Worm (Caenorhabditis elegans) whole organism, L2 larva: ENCODE measurements around the gene mfsd-12.

Source experiments
- C34F6.9 ChIP-seq: fragments of 150-350 bp; optimal IDR thresholded peaks from 2 replicates; lab custom pipeline; 2014; ENCODE audit warnings: missing biosample characterization, missing genetic modification characterization
- F13H6.1 ChIP-seq: sonication (generic microtip); optimal IDR thresholded peaks from 2 replicates; lab custom pipeline; 2016; ENCODE audit warnings: missing genetic modification characterization, missing compliant biosample characterization
- Y55F3AM.14 ChIP-seq: fragments of 200-800 bp; sonication (Bioruptor generic); optimal IDR thresholded peaks from 2 replicates; lab custom pipeline; 2018; ENCODE audit warnings: mild to moderate bottlenecking, missing genetic modification characterization, missing compliant biosample characterization
- ZK546.5 ChIP-seq: sonication (generic microtip); optimal IDR thresholded peaks from 2 replicates; lab custom pipeline; 2017; ENCODE audit warnings: missing biosample characterization, missing genetic modification characterization
- alr-1 ChIP-seq: fragments of 150-350 bp; optimal IDR thresholded peaks from 2 replicates; lab custom pipeline; 2014; ENCODE audit warnings: missing biosample characterization, missing genetic modification characterization
- ama-1 ChIP-seq: fragments of 150-350 bp; optimal IDR thresholded peaks from 2 replicates; lab custom pipeline; 2018; ENCODE audit warnings: inconsistent platforms
- blmp-1 ChIP-seq: sonication (generic microtip); optimal IDR thresholded peaks from 2 replicates; lab custom pipeline; 2017; ENCODE audit warnings: missing genetic modification characterization, mild to moderate bottlenecking, missing compliant biosample characterization, antibody characterized with exemption, moderate library complexity; ENCODE audit not compliant: insufficient read depth
- ceh-16 ChIP-seq: fragments of 150-350 bp; optimal IDR thresholded peaks from 2 replicates; lab custom pipeline; 2014; ENCODE audit warnings: missing biosample characterization, missing genetic modification characterization
- ceh-82 ChIP-seq: fragments of 150-350 bp; optimal IDR thresholded peaks from 2 replicates; lab custom pipeline; 2014; ENCODE audit warnings: missing biosample characterization, missing genetic modification characterization
- crh-2 ChIP-seq: sonication (generic microtip); optimal IDR thresholded peaks from 2 replicates; lab custom pipeline; 2017; ENCODE audit warnings: missing biosample characterization, missing genetic modification characterization
- dmd-4 ChIP-seq: sonication (generic microtip); optimal IDR thresholded peaks from 2 replicates; lab custom pipeline; 2017; ENCODE audit warnings: missing biosample characterization, missing genetic modification characterization
- egl-27 ChIP-seq: sonication (generic microtip); optimal IDR thresholded peaks from 3 replicates; lab custom pipeline; 2017; ENCODE audit warnings: missing biosample characterization, missing genetic modification reagents, missing genetic modification characterization
- elt-1 ChIP-seq: fragments of 150-350 bp; optimal IDR thresholded peaks from 2 replicates; lab custom pipeline; 2014; ENCODE audit warnings: missing biosample characterization, missing genetic modification characterization
- elt-3 ChIP-seq: sonication (generic microtip); optimal IDR thresholded peaks from 2 replicates; lab custom pipeline; 2017; ENCODE audit warnings: missing biosample characterization, missing genetic modification characterization
- fos-1 ChIP-seq: fragments of 150-350 bp; optimal IDR thresholded peaks from 2 replicates; lab custom pipeline; 2014; ENCODE audit warnings: missing biosample characterization, missing genetic modification characterization
- lin-11 ChIP-seq: fragments of 150-350 bp; sonication (generic microtip); optimal IDR thresholded peaks from 2 replicates; lab custom pipeline; 2014; ENCODE audit warnings: missing biosample characterization, missing genetic modification characterization, inconsistent platforms, mixed read lengths
- lin-13 ChIP-seq: fragments of 150-350 bp; optimal IDR thresholded peaks from 2 replicates; lab custom pipeline; 2014; ENCODE audit warnings: missing biosample characterization, missing genetic modification reagents, missing genetic modification characterization
- lin-39 ChIP-seq: fragments of 150-350 bp; optimal IDR thresholded peaks from 2 replicates; lab custom pipeline; 2014; ENCODE audit warnings: missing biosample characterization, missing genetic modification reagents, missing genetic modification characterization
- lsy-2 ChIP-seq, 2 experiments: fragments of 150-350 bp in 1 of 2; sonication (generic microtip) in 1 of 2; optimal IDR thresholded peaks; 2 replicates each; lab custom pipeline; 2014 to 2017; ENCODE audit warnings: missing biosample characterization in 2 of 2, missing genetic modification characterization in 2 of 2
- mdl-1 ChIP-seq, 2 experiments: fragments of 150-350 bp in 1 of 2; sonication (generic microtip) in 1 of 2; optimal IDR thresholded peaks; 2 replicates each; lab custom pipeline; 2017; ENCODE audit warnings: missing biosample characterization in 2 of 2, missing genetic modification characterization in 2 of 2
- nhr-10 ChIP-seq: sonication (generic microtip); optimal IDR thresholded peaks from 2 replicates; lab custom pipeline; 2017; ENCODE audit warnings: missing biosample characterization, missing genetic modification characterization
- nhr-11 ChIP-seq: fragments of 150-350 bp; optimal IDR thresholded peaks from 2 replicates; lab custom pipeline; 2014; ENCODE audit warnings: missing biosample characterization, missing genetic modification characterization
- nhr-12 ChIP-seq: fragments of 150-350 bp; optimal IDR thresholded peaks from 2 replicates; lab custom pipeline; 2014; ENCODE audit warnings: missing biosample characterization, missing genetic modification characterization
- nhr-129 ChIP-seq: fragments of 150-350 bp; optimal IDR thresholded peaks from 2 replicates; lab custom pipeline; 2014; ENCODE audit warnings: missing biosample characterization, missing genetic modification characterization
- nhr-23 ChIP-seq: fragments of 150-350 bp; optimal IDR thresholded peaks from 2 replicates; lab custom pipeline; 2014; ENCODE audit warnings: missing biosample characterization, missing genetic modification reagents, missing genetic modification characterization
- nhr-237 ChIP-seq: fragments of 150-350 bp; optimal IDR thresholded peaks from 2 replicates; lab custom pipeline; 2014; ENCODE audit warnings: missing biosample characterization, missing genetic modification characterization
- nhr-6 ChIP-seq: fragments of 150-350 bp; optimal IDR thresholded peaks from 2 replicates; lab custom pipeline; 2014; ENCODE audit warnings: missing biosample characterization, missing genetic modification characterization
- nhr-77 ChIP-seq: fragments of 150-350 bp; optimal IDR thresholded peaks from 2 replicates; lab custom pipeline; 2014; ENCODE audit warnings: missing biosample characterization, missing genetic modification characterization
- sem-4 ChIP-seq: fragments of 150-350 bp; optimal IDR thresholded peaks from 2 replicates; lab custom pipeline; 2014; ENCODE audit warnings: missing biosample characterization, missing genetic modification reagents, missing genetic modification characterization
- sma-9 ChIP-seq, 2 experiments: fragments of 150-350 bp in 1 of 2; sonication (generic microtip) in 1 of 2; optimal IDR thresholded peaks; 2 replicates each; lab custom pipeline; 2014 to 2016; ENCODE audit warnings: missing genetic modification characterization in 2 of 2, mild to moderate bottlenecking in 1 of 2, missing biosample characterization in 1 of 2, missing compliant biosample characterization in 1 of 2, missing genetic modification reagents in 1 of 2, moderate library complexity in 1 of 2
- snpc-4 ChIP-seq: fragments of 150-350 bp; optimal IDR thresholded peaks from 2 replicates; lab custom pipeline; 2014; ENCODE audit warnings: missing biosample characterization, missing genetic modification characterization
- unc-55 ChIP-seq: fragments of 150-350 bp; sonication (generic microtip); optimal IDR thresholded peaks from 3 replicates; lab custom pipeline; 2014; ENCODE audit warnings: missing biosample characterization, missing genetic modification reagents, missing genetic modification characterization
- unc-62 ChIP-seq: fragments of 150-350 bp; optimal IDR thresholded peaks from 2 replicates; lab custom pipeline; 2014; ENCODE audit warnings: missing biosample characterization, missing genetic modification reagents, missing genetic modification characterization
- ztf-1 ChIP-seq: fragments of 200-800 bp; sonication (Bioruptor generic); conservative IDR thresholded peaks from 2 replicates; pipeline ENCODE4 v1.3.6; 2022; ENCODE audit warnings: missing genetic modification characterization, missing compliant biosample characterization
- ztf-4 ChIP-seq: fragments of 150-350 bp; optimal IDR thresholded peaks from 2 replicates; lab custom pipeline; 2014; ENCODE audit warnings: missing biosample characterization, missing genetic modification characterization

The mfsd-12 gene

ce11 chrX:4628817-4629575, 38.9 kb upstream of the mfsd-12 start:
- peak; percentile 23 for TF ChIP-seq C34F6.9 (tag; lab: Kevin White, UChicago)
- TF ChIP-seq crh-2 (tag; lab: Kevin White, UChicago): peak; percentile 2
- no peak for TF ChIP-seq sem-4 (tag; lab: Kevin White, UChicago)

- TF ChIP-seq elt-1 (tag; lab: Kevin White, UChicago): no peak
- peak; percentile 68 for TF ChIP-seq fos-1 (tag; lab: Kevin White, UChicago)
Observed at ce11 chrX:4632088-4632487, 35.8 kb upstream of the mfsd-12 start, which contains the start of gene slcr-46.1. TSS of gene slcr-46.1 (plus strand) at chrX:4632361.

- no peak for TF ChIP-seq nhr-237 (tag; lab: Kevin White, UChicago)
- TF ChIP-seq ZK546.5 (tag; lab: Kevin White, UChicago): no peak
- TF ChIP-seq nhr-77 (tag; lab: Kevin White, UChicago): no peak
- TF ChIP-seq ztf-4: no peak
- peak; percentile 28 to 54 for TF ChIP-seq lsy-2 (tag; optimal IDR thresholded peaks at IDR 0.05; lab: Kevin White, UChicago)
- TF ChIP-seq egl-27 (tag; lab: Kevin White, UChicago): no peak
- TF ChIP-seq Y55F3AM.14: no peak
- TF ChIP-seq nhr-6 (tag; lab: Kevin White, UChicago): no peak
- no peak for TF ChIP-seq sem-4 (tag; lab: Kevin White, UChicago)
- TF ChIP-seq ama-1: no peak
- TF ChIP-seq nhr-12 (tag; lab: Kevin White, UChicago): no peak
- TF ChIP-seq sma-9 (GFP tag; optimal IDR thresholded peaks at IDR 0.05; lab: Kevin White, UChicago): peak; percentile 66
- TF ChIP-seq sma-9 (tag; optimal IDR thresholded peaks at IDR 0.05; lab: Kevin White, UChicago): no peak
- no peak for TF ChIP-seq nhr-10
- TF ChIP-seq lin-39 (tag; lab: Kevin White, UChicago): no peak
- TF ChIP-seq blmp-1 (tag; lab: Kevin White, UChicago): no peak
- no peak for TF ChIP-seq snpc-4 (tag; lab: Kevin White, UChicago)
- peak; percentile 68 for TF ChIP-seq C34F6.9 (tag; lab: Kevin White, UChicago)
- peak; percentile 16 for TF ChIP-seq lin-13 (GFP tag; lab: Kevin White, UChicago)
- no peak for TF ChIP-seq nhr-11 (tag; lab: Kevin White, UChicago)
- no peak for TF ChIP-seq ceh-82 (tag; lab: Kevin White, UChicago)
- TF ChIP-seq ztf-1 (GFP tag; lab: Robert Waterston, UW): no peak
- no peak for TF ChIP-seq elt-3 (tag; lab: Kevin White, UChicago)
- TF ChIP-seq nhr-129 (tag; lab: Kevin White, UChicago): peak; percentile 57
- TF ChIP-seq fos-1 (tag; lab: Kevin White, UChicago): no peak
- peak; percentile 43 for TF ChIP-seq lin-11 (tag; lab: Kevin White, UChicago)
- TF ChIP-seq unc-55 (GFP tag; lab: Kevin White, UChicago): peak; percentile 43
- no peak for TF ChIP-seq unc-62 (GFP tag; lab: Kevin White, UChicago)
- TF ChIP-seq ceh-16: no peak
- TF ChIP-seq dmd-4 (tag; lab: Kevin White, UChicago): no peak
- TF ChIP-seq F13H6.1 (tag; lab: Kevin White, UChicago): peak; percentile 64
- peak in 1 of 2 experiments; percentile 55 for TF ChIP-seq mdl-1 (tag; optimal IDR thresholded peaks at IDR 0.05; lab: Kevin White, UChicago)
- TF ChIP-seq crh-2 (tag; lab: Kevin White, UChicago): no peak
- no peak for TF ChIP-seq alr-1 (tag; lab: Kevin White, UChicago)
Observed at ce11 chrX:4635643-4636042, 32.2 kb upstream of the mfsd-12 start.

ce11 chrX:4636143-4636542, 31.7 kb upstream of the mfsd-12 start:
- TF ChIP-seq sma-9 (GFP tag; optimal IDR thresholded peaks at IDR 0.05; lab: Kevin White, UChicago): peak; percentile 29
- TF ChIP-seq sma-9 (tag; optimal IDR thresholded peaks at IDR 0.05; lab: Kevin White, UChicago): no peak
- TF ChIP-seq fos-1 (tag; lab: Kevin White, UChicago): peak; percentile 47
- no peak for TF ChIP-seq nhr-23 (tag; lab: Kevin White, UChicago)
